Worm (Caenorhabditis elegans) whole organism, L4 larva: ENCODE measurements around the gene zag-1.

Source experiments
- F10B5.3 ChIP-seq: sonication (generic microtip); optimal IDR thresholded peaks from 2 replicates; lab custom pipeline; 2016; ENCODE audit warnings: mild to moderate bottlenecking, missing genetic modification characterization, missing compliant biosample characterization
- F37D6.2 ChIP-seq: sonication (generic microtip); optimal IDR thresholded peaks from 2 replicates; lab custom pipeline; 2016; ENCODE audit warnings: mild to moderate bottlenecking, missing genetic modification characterization, missing compliant biosample characterization
- F49E8.2 ChIP-seq: sonication (generic microtip); optimal IDR thresholded peaks from 2 replicates; lab custom pipeline; 2016; ENCODE audit warnings: missing compliant biosample characterization, mild to moderate bottlenecking, missing genetic modification characterization, borderline replicate concordance
- T20F7.1 ChIP-seq: fragments of 200-800 bp; sonication (Bioruptor generic); optimal IDR thresholded peaks from 2 replicates; lab custom pipeline; 2018; ENCODE audit warnings: mild to moderate bottlenecking, missing genetic modification characterization, missing compliant biosample characterization
- T26A8.4 ChIP-seq: fragments of 200-800 bp; sonication (Bioruptor generic); IDR thresholded peaks from 2 replicates; pipeline ENCODE4 v1.3.6; 2022; ENCODE audit warnings: missing genetic modification characterization, missing compliant biosample characterization
- Y5F2A.4 ChIP-seq: fragments of 200-800 bp; sonication (Bioruptor generic); optimal IDR thresholded peaks from 2 replicates; lab custom pipeline; 2018; ENCODE audit warnings: mild to moderate bottlenecking, missing genetic modification characterization, missing compliant biosample characterization
- Y75B8A.6 ChIP-seq: fragments of 200-800 bp; sonication (Bioruptor generic); IDR thresholded peaks from 2 replicates; pipeline ENCODE4 v1.3.6; 2022; ENCODE audit warnings: missing genetic modification reagents, missing genetic modification characterization, missing compliant biosample characterization
- aha-1 ChIP-seq: fragments of 150-350 bp; peaks from one replicate; lab custom pipeline; 2014; ENCODE audit warnings: missing biosample characterization, missing genetic modification characterization
- attf-4 ChIP-seq: sonication (generic microtip); optimal IDR thresholded peaks from 3 replicates; lab custom pipeline; 2017; ENCODE audit warnings: missing biosample characterization, missing genetic modification characterization
- ceh-28 ChIP-seq: fragments of 150-350 bp; optimal IDR thresholded peaks from 2 replicates; lab custom pipeline; 2014; ENCODE audit warnings: missing biosample characterization, missing genetic modification reagents, missing genetic modification characterization
- ceh-32 ChIP-seq: sonication (generic microtip); optimal IDR thresholded peaks from 2 replicates; lab custom pipeline; 2016; ENCODE audit warnings: mild to moderate bottlenecking, missing genetic modification characterization, missing compliant biosample characterization; ENCODE audit not compliant: poor library complexity
- ces-1 ChIP-seq: fragments of 150-350 bp; sonication (generic microtip); optimal IDR thresholded peaks from 4 replicates; lab custom pipeline; 2014; ENCODE audit warnings: missing biosample characterization, missing genetic modification reagents, missing genetic modification characterization
- daf-16 ChIP-seq, 3 experiments: sonication (generic microtip); optimal IDR thresholded peaks; 2 replicates each; lab custom pipeline; 2016 to 2017; ENCODE audit warnings: missing genetic modification characterization in 3 of 3, missing genetic modification reagents in 3 of 3, mild to moderate bottlenecking in 2 of 3, missing compliant biosample characterization in 2 of 3, missing biosample characterization in 1 of 3, moderate library complexity in 1 of 3
- daf-8 ChIP-seq: fragments of 200-800 bp; sonication (Bioruptor generic); IDR thresholded peaks from 2 replicates; pipeline ENCODE4 v1.3.6; 2022; ENCODE audit warnings: missing genetic modification characterization, missing compliant biosample characterization
- dmd-6 ChIP-seq: fragments of 200-800 bp; sonication (Bioruptor generic); IDR thresholded peaks from 2 replicates; pipeline ENCODE4 v1.3.6; 2022; ENCODE audit warnings: missing genetic modification reagents, missing genetic modification characterization, missing compliant biosample characterization
- dve-1 ChIP-seq: sonication (generic microtip); optimal IDR thresholded peaks from 2 replicates; lab custom pipeline; 2017; ENCODE audit warnings: antibody characterized with exemption, mild to moderate bottlenecking, missing genetic modification characterization, missing compliant biosample characterization; ENCODE audit not compliant: insufficient read depth
- egl-27 ChIP-seq: sonication (generic microtip); optimal IDR thresholded peaks from 3 replicates; lab custom pipeline; 2017; ENCODE audit warnings: missing biosample characterization, missing genetic modification reagents, missing genetic modification characterization
- gei-8 ChIP-seq: fragments of 200-800 bp; sonication (Bioruptor generic); optimal IDR thresholded peaks from 2 replicates; lab custom pipeline; 2018; ENCODE audit warnings: mild to moderate bottlenecking, missing genetic modification characterization, missing compliant biosample characterization
- hlh-11 ChIP-seq: fragments of 200-800 bp; sonication (Bioruptor generic); optimal IDR thresholded peaks from 2 replicates; lab custom pipeline; 2018; ENCODE audit warnings: mild to moderate bottlenecking, missing genetic modification characterization, missing compliant biosample characterization
- hlh-30 ChIP-seq: sonication (generic microtip); optimal IDR thresholded peaks from 2 replicates; lab custom pipeline; 2017; ENCODE audit warnings: antibody characterized with exemption, mild to moderate bottlenecking, missing genetic modification characterization, missing compliant biosample characterization; ENCODE audit not compliant: insufficient read depth
- jun-1 ChIP-seq: fragments of 150-350 bp; optimal IDR thresholded peaks from 2 replicates; lab custom pipeline; 2014; ENCODE audit warnings: missing biosample characterization, missing genetic modification reagents, missing genetic modification characterization
- lim-7 ChIP-seq: fragments of 200-800 bp; sonication (Bioruptor generic); IDR thresholded peaks from 2 replicates; pipeline ENCODE4 v1.3.6; 2022; ENCODE audit warnings: missing genetic modification characterization, missing compliant biosample characterization
- lin-1 ChIP-seq: fragments of 200-800 bp; sonication (Bioruptor generic); IDR thresholded peaks from 2 replicates; pipeline ENCODE4 v1.3.6; 2022; ENCODE audit warnings: missing genetic modification reagents, missing genetic modification characterization, missing compliant biosample characterization
- lin-13 ChIP-seq: fragments of 150-350 bp; optimal IDR thresholded peaks from 2 replicates; lab custom pipeline; 2014; ENCODE audit warnings: missing biosample characterization, missing genetic modification reagents, missing genetic modification characterization
- lin-38 ChIP-seq: fragments of 200-800 bp; sonication (Bioruptor generic); IDR thresholded peaks from 2 replicates; pipeline ENCODE4 v1.3.6; 2022; ENCODE audit warnings: missing genetic modification reagents, missing genetic modification characterization, missing compliant biosample characterization
- lsy-2 ChIP-seq, 2 experiments: fragments of 150-350 bp in 1 of 2; sonication (generic microtip) in 1 of 2; optimal IDR thresholded peaks; 2 replicates each; lab custom pipeline; 2014 to 2017; ENCODE audit warnings: missing biosample characterization in 2 of 2, missing genetic modification characterization in 2 of 2
- mes-2 ChIP-seq: sonication (generic microtip); optimal IDR thresholded peaks from 2 replicates; lab custom pipeline; 2016; ENCODE audit warnings: missing genotype, mild to moderate bottlenecking, missing genetic modification characterization, missing compliant biosample characterization; ENCODE audit not compliant: poor library complexity, severe bottlenecking
- mxl-2 ChIP-seq: fragments of 200-800 bp; sonication (Bioruptor generic); conservative IDR thresholded peaks from 2 replicates; pipeline ENCODE4 v1.3.6; 2022; ENCODE audit warnings: missing genetic modification reagents, missing genetic modification characterization, missing compliant biosample characterization
- nhr-10 ChIP-seq: fragments of 150-350 bp; optimal IDR thresholded peaks from 2 replicates; lab custom pipeline; 2014; ENCODE audit warnings: missing biosample characterization, missing genetic modification characterization
- nhr-28 ChIP-seq: fragments of 150-350 bp; optimal IDR thresholded peaks from 2 replicates; lab custom pipeline; 2014; ENCODE audit warnings: missing biosample characterization, missing genetic modification characterization
- nhr-41 ChIP-seq: fragments of 200-800 bp; sonication (Bioruptor generic); IDR thresholded peaks from 2 replicates; pipeline ENCODE4 v1.3.6; 2022; ENCODE audit warnings: missing genetic modification reagents, missing genetic modification characterization, missing compliant biosample characterization
- nhr-77 ChIP-seq: fragments of 150-350 bp; optimal IDR thresholded peaks from 2 replicates; lab custom pipeline; 2014; ENCODE audit warnings: missing biosample characterization, missing genetic modification characterization
- pha-4 ChIP-seq, 2 experiments: fragments of 150-350 bp in 1 of 2; fragments of 200-800 bp in 1 of 2; sonication (Bioruptor generic) in 1 of 2; IDR thresholded peaks in 1 of 2; optimal IDR thresholded peaks in 1 of 2; 2 replicates each; pipeline versions ENCODE4 v1.3.6 to Lab custom; 2014 to 2022; ENCODE audit warnings: missing genetic modification characterization in 2 of 2, missing genetic modification reagents in 2 of 2, missing biosample characterization in 1 of 2, missing compliant biosample characterization in 1 of 2
- php-3 ChIP-seq: fragments of 200-800 bp; sonication (Bioruptor generic); IDR thresholded peaks from 2 replicates; pipeline ENCODE4 v1.3.6; 2022; ENCODE audit warnings: missing genetic modification reagents, missing genetic modification characterization, missing compliant biosample characterization
- pqm-1 ChIP-seq: sonication (generic microtip); optimal IDR thresholded peaks from 2 replicates; lab custom pipeline; 2017; ENCODE audit warnings: missing biosample characterization, missing genetic modification characterization
- rbr-2 ChIP-seq: sonication (generic microtip); optimal IDR thresholded peaks from 2 replicates; lab custom pipeline; 2016; ENCODE audit warnings: missing genotype, missing genetic modification characterization, missing compliant biosample characterization
- set-16 ChIP-seq: fragments of 200-800 bp; sonication (Bioruptor generic); IDR thresholded peaks from 2 replicates; pipeline ENCODE4 v1.3.6; 2022; ENCODE audit warnings: missing genetic modification reagents, missing genetic modification characterization, missing compliant biosample characterization
- unc-130 ChIP-seq: sonication (generic microtip); optimal IDR thresholded peaks from 2 replicates; lab custom pipeline; 2016; ENCODE audit warnings: missing genetic modification reagents, missing genetic modification characterization, missing compliant biosample characterization
- unc-62 ChIP-seq, 3 experiments: fragments of 150-350 bp in 1 of 3; sonication (generic microtip); optimal IDR thresholded peaks in 2 of 3; peaks in 1 of 3; 1 replicate in 1 of 3; 2 replicates in 2 of 3; lab custom pipeline; 2014 to 2017; ENCODE audit warnings: missing biosample characterization in 3 of 3, missing genetic modification characterization in 3 of 3, missing genetic modification reagents in 3 of 3, missing genotype in 1 of 3

The zag-1 gene

DNA sequence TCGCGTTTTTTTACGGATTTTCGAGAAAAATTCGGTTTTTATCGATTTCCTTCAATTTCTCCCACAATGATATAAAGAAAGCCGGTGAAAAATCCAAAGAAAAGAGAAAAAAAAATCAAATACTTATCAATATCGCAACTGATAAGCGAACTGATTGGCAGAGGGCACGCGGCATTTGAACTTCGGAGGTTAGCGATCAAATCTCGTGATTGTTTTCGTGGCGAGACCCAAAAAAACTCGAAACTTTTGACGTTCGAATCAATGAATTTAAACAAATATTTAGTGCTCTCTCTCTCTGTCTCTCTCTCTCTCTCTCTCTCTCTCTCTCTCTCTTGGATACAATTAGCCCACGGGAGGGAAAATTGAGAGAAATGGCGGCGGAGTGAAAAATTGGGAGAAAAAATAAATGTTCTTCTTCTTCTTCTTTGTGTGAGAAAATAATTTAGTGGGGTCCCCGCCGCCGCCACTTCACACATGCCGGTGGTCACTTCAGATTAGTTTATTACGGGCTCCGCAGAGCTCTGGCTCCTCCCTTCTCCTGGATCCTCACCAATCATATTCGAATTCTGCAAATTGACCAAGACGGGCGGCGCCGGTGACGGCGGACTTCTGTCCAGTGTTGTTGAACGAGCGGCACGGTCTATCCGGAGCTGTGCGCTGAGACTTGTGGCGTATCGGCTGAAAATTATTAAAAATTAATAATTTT, 40.9 kb upstream of the zag-1 start (continued):
- TF ChIP-seq lin-38 (GFP tag; lab: Robert Waterston, UW) (no peak), nhr-10 (no peak), T20F7.1 (GFP tag; lab: Kevin White, UChicago) (no peak), F49E8.2 (tag; lab: Kevin White, UChicago) (no peak), Y5F2A.4 (GFP tag; lab: Kevin White, UChicago) (no peak), ces-1 (GFP tag; lab: Kevin White, UChicago) (no peak), lin-1 (GFP tag; lab: Robert Waterston, UW) (no peak), nhr-41 (peak; percentile 71; the same call in 1 of the 2 replicates), php-3 (no peak), mes-2 (tag; lab: Kevin White, UChicago) (no peak), daf-8 (GFP tag; lab: Robert Waterston, UW) (no peak), mxl-2 (no peak), unc-62 (GFP tag; optimal IDR thresholded peaks at IDR 0.05 in 1 of 2; lab: Kevin White, UChicago) (no peak), unc-62 (tag; optimal IDR thresholded peaks at IDR 0.05; lab: Kevin White, UChicago) (no peak), gei-8 (GFP tag; lab: Kevin White, UChicago) (no peak), attf-4 (tag; lab: Kevin White, UChicago) (no peak), ceh-28 (tag; lab: Kevin White, UChicago) (no peak)

DNA sequence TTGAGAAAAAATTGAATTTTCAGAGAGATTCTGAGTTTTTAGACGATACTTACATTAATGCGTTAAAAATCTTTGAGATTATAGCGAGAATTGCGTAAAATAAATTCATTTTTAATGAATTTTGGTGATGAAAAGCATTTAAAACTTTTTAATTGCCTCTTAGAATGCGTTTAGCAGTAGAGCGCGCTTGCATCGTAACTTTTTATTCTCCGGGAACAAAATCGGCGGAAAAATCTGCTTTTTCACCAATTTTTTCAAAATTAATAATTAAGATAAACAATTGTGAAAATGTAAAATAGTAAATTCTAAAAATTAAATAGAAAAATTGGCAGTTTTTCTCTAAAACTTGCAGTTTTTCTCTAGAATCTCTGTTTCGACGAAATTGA, 40.4 kb upstream of the zag-1 start:
- peak in 1 of 2 experiments; percentile 39 for TF ChIP-seq unc-62 (GFP tag; optimal IDR thresholded peaks at IDR 0.05 in 1 of 2; lab: Kevin White, UChicago)
- TF ChIP-seq unc-62 (tag; optimal IDR thresholded peaks at IDR 0.05; lab: Kevin White, UChicago) = no peak
- TF ChIP-seq pha-4 (GFP tag; IDR thresholded peaks at IDR 0.05; lab: Robert Waterston, UW) = no peak
- no peak for TF ChIP-seq pha-4 (tag; optimal IDR thresholded peaks at IDR 0.05; lab: Kevin White, UChicago)
- TF ChIP-seq ceh-32 (tag; lab: Kevin White, UChicago) = no peak
- 0 out of 2 replicates have a peak, but pooled peaks have one; percentile 0 for TF ChIP-seq set-16
- no peak for TF ChIP-seq T26A8.4
- TF ChIP-seq lin-38 (GFP tag; lab: Robert Waterston, UW) = peak; percentile 81
- TF ChIP-seq unc-130 (GFP tag; lab: Kevin White, UChicago) = peak; percentile 9

DNA sequence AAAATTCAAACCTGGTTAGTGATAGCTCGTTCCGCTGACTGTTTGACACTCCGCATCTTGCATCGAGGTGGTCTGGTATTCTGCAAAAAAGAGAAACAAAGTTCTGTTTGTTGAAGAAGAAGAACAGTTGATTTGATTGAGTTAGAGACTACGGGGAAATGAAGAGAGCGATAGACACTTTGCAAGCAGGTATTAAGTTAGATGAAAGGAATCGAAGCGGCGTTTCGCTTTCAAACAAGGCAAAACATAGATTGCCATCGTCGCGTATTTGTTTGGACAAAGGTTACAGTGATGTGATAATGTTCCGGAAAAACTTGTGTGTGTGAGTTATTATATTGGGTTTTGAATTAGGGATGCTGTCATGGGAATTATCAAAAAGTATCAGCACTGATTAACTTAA, 38.4 kb upstream of the zag-1 start:
- TF ChIP-seq jun-1 (tag; lab: Kevin White, UChicago) = no peak
- peak in 1 of 2 experiments; percentile 86 for TF ChIP-seq unc-62 (GFP tag; optimal IDR thresholded peaks at IDR 0.05 in 1 of 2; lab: Kevin White, UChicago)
- TF ChIP-seq unc-62 (tag; optimal IDR thresholded peaks at IDR 0.05; lab: Kevin White, UChicago) = no peak
- no peak for TF ChIP-seq F37D6.2 (tag; lab: Kevin White, UChicago)
- no peak for TF ChIP-seq F10B5.3 (tag; lab: Kevin White, UChicago)
- no peak for TF ChIP-seq egl-27 (tag; lab: Kevin White, UChicago)
- no peak for TF ChIP-seq Y75B8A.6 (GFP tag; lab: Robert Waterston, UW)
- TF ChIP-seq dmd-6 (GFP tag; lab: Robert Waterston, UW) = 0 out of 2 replicates have a peak, but pooled peaks have one; percentile 14
- peak; percentile 8 for TF ChIP-seq aha-1 (tag; lab: Kevin White, UChicago)
- TF ChIP-seq nhr-28 = peak; percentile 5
- TF ChIP-seq, all 104 proteins: peak for 4

DNA sequence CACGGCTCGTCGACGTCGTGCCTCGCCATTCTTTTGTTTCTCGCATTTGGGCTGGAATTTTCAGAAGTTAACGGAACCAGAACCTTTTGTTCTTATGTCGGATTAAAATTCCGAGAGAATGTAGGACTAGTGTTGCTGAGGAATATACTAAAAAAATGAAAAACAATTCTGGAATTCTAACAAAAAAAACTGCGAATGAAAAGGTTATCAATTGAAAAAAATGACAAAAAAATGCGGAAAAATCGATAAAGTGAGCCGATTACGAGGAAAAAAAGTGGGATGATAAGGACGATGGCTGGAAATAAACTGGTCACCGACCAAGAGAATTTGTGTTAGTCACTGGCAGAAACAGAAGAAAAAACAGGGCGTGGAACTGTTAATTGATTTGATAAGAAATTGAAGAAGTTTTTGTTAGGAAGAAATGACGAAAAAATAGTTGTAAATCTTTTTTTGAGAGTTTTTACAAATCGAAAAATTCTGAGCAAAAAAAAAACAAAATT, 36.3 kb upstream of the zag-1 start, which contains the start of gene bris-1:
TSS of gene bris-1 (minus strand) at position 51 of the 500 bp plus-strand sequence.
- peak; percentile 70 for TF ChIP-seq dmd-6 (GFP tag; lab: Robert Waterston, UW)
- TF ChIP-seq lsy-2 (tag; optimal IDR thresholded peaks at IDR 0.05; lab: Kevin White, UChicago) = no peak
- peak; percentile 7 for TF ChIP-seq nhr-77 (tag; lab: Kevin White, UChicago)
- peak; percentile 25 for TF ChIP-seq dve-1 (tag; lab: Kevin White, UChicago)
- TF ChIP-seq lin-13 (GFP tag; lab: Kevin White, UChicago) = no peak
- no peak for TF ChIP-seq hlh-30
- TF ChIP-seq pqm-1 (tag; lab: Kevin White, UChicago) = peak; percentile 92
- TF ChIP-seq php-3 = 0 out of 2 replicates have a peak, but pooled peaks have one; percentile 19
- TF ChIP-seq unc-62 (GFP tag; optimal IDR thresholded peaks at IDR 0.05 in 1 of 2; lab: Kevin White, UChicago) = peak in 1 of 2 experiments; percentile 17
- TF ChIP-seq unc-62 (tag; optimal IDR thresholded peaks at IDR 0.05; lab: Kevin White, UChicago) = no peak
- peak; percentile 61 for TF ChIP-seq nhr-28
- no peak for TF ChIP-seq daf-16 (GFP tag; optimal IDR thresholded peaks at IDR 0.05; lab: Kevin White, UChicago)
- peak; percentile 43 for TF ChIP-seq daf-16 (tag; optimal IDR thresholded peaks at IDR 0.05; lab: Kevin White, UChicago)
- TF ChIP-seq nhr-10 = no peak
- peak; percentile 23 for TF ChIP-seq aha-1 (tag; lab: Kevin White, UChicago)
- peak; percentile 39 for TF ChIP-seq hlh-11 (tag; lab: Kevin White, UChicago)
- TF ChIP-seq lim-7 = no peak
- TF ChIP-seq rbr-2 (tag; lab: Kevin White, UChicago) = no peak
- no peak for TF ChIP-seq Y5F2A.4 (GFP tag; lab: Kevin White, UChicago)
